Worm (Caenorhabditis elegans) whole organism, L3 larva: Measurements from ENCODE around the gene cyp-34A7.

Experiments used
- ama-1 ChIP-seq: fragments of 150-350 bp; optimal IDR thresholded peaks from 2 replicates; lab custom pipeline; 2018
- ceh-28 ChIP-seq: fragments of 150-350 bp; optimal IDR thresholded peaks from 2 replicates; lab custom pipeline; 2014; ENCODE audit warnings: missing biosample characterization, missing genetic modification reagents, missing genetic modification characterization
- eor-1 ChIP-seq, 2 experiments: fragments of 150-350 bp; optimal IDR thresholded peaks; 2 replicates each; lab custom pipeline; 2014 to 2018; ENCODE audit warnings: missing biosample characterization in 2 of 2, missing genetic modification characterization in 2 of 2
- lin-39 ChIP-seq: fragments of 150-350 bp; optimal IDR thresholded peaks from 2 replicates; lab custom pipeline; 2018; ENCODE audit warnings: missing biosample characterization, missing genetic modification reagents, missing genetic modification characterization
- nhr-11 ChIP-seq: fragments of 150-350 bp; optimal IDR thresholded peaks from 2 replicates; lab custom pipeline; 2014; ENCODE audit warnings: missing biosample characterization, missing genetic modification characterization
- nhr-23 ChIP-seq: fragments of 150-350 bp; optimal IDR thresholded peaks from 2 replicates; lab custom pipeline; 2014; ENCODE audit warnings: missing biosample characterization, missing genetic modification reagents, missing genetic modification characterization
- nhr-237 ChIP-seq: fragments of 150-350 bp; optimal IDR thresholded peaks from 2 replicates; lab custom pipeline; 2014; ENCODE audit warnings: missing biosample characterization, missing genetic modification characterization
- snpc-4 ChIP-seq: fragments of 150-350 bp; optimal IDR thresholded peaks from 2 replicates; lab custom pipeline; 2014; ENCODE audit warnings: missing biosample characterization, missing genetic modification characterization
- ztf-11 ChIP-seq: fragments of 150-350 bp; optimal IDR thresholded peaks from 2 replicates; lab custom pipeline; 2014; ENCODE audit warnings: missing biosample characterization, missing genetic modification characterization

- TF ChIP-seq lin-39 (tag; lab: Kevin White, UChicago): no peak
- no peak for TF ChIP-seq eor-1 (tag; optimal IDR thresholded peaks at IDR 0.05; lab: Kevin White, UChicago)
- no peak for TF ChIP-seq ama-1 (lab: Kevin White, UChicago)
- no peak for TF ChIP-seq ztf-11 (tag; lab: Kevin White, UChicago)
- TF ChIP-seq snpc-4 (tag; lab: Kevin White, UChicago): no peak
- TF ChIP-seq nhr-237: no peak
- TF ChIP-seq ceh-28: no peak
- no peak for TF ChIP-seq nhr-23 (tag; lab: Kevin White, UChicago)
- no peak for TF ChIP-seq nhr-11 (tag; lab: Kevin White, UChicago)
These were observed 36.1 kb downstream of the cyp-34A7 start for ce11 chrV:3927522-3927921.
